Worm (Caenorhabditis elegans): ENCODE data around the gene T05A8.2.
"Not testable (repeated sequence)": the region's sequence is repeated elsewhere in the genome, so short reads cannot be mapped to it uniquely, and the experiment has no call there.

T05A8.2 gene

ce11 chrII:2673534-2673933 is 37.3 kb downstream of the T05A8.2 start, which contains the start of the genes F22E5.20 and F22E5.1:
Gene F22E5.20 (minus strand): TSS chrII:2673634.
Gene F22E5.1 (plus strand): TSS chrII:2673775.
- not testable (repeated sequence) for TF ChIP-seq F13H6.1, peb-1, nhr-129 (tag; optimal IDR thresholded peaks at IDR 0.05)

ce11 chrII:2672320-2672719 is 38.5 kb downstream of the T05A8.2 start, which contains the start of gene sri-57:
Gene sri-57 (minus strand): TSS chrII:2672420.
- not testable (repeated sequence) for TF ChIP-seq ztf-11, dmd-4, nhr-237 (tag; optimal IDR thresholded peaks at IDR 0.05)

ce11 chrII:2665606-2666005 is 45.2 kb downstream of the T05A8.2 start, which contains the start of gene F22E5.22:
Gene F22E5.22 (plus strand): TSS chrII:2665906.
- TF ChIP-seq unc-39 (tag; optimal IDR thresholded peaks at IDR 0.05) (no peak), R02D3.7 (tag; optimal IDR thresholded peaks at IDR 0.05) (no peak), unc-55 (GFP tag; optimal IDR thresholded peaks at IDR 0.05) (no peak), nhr-12 (tag; optimal IDR thresholded peaks at IDR 0.05) (no peak), snpc-4 (tag; optimal IDR thresholded peaks at IDR 0.05) (no peak), elt-3 (tag; optimal IDR thresholded peaks at IDR 0.05) (no peak), ceh-16 (tag; optimal IDR thresholded peaks at IDR 0.05) (no peak), blmp-1 (tag; optimal IDR thresholded peaks at IDR 0.05; ENCODE audit: insufficient read depth) (no peak), dmd-4 (tag; optimal IDR thresholded peaks at IDR 0.05) (no peak), nhr-11 (tag; optimal IDR thresholded peaks at IDR 0.05) (no peak), nhr-10 (tag; optimal IDR thresholded peaks at IDR 0.05) (no peak), zag-1 (tag; optimal IDR thresholded peaks at IDR 0.05) (no peak), sem-4 (tag; optimal IDR thresholded peaks at IDR 0.05) (no peak), ZK546.5 (tag; optimal IDR thresholded peaks at IDR 0.05) (no peak), peb-1 (tag; optimal IDR thresholded peaks at IDR 0.05) (no peak), lsy-2 (tag; optimal IDR thresholded peaks at IDR 0.05) (no peak), elt-1 (tag; optimal IDR thresholded peaks at IDR 0.05) (no peak), sma-9 (GFP tag; optimal IDR thresholded peaks at IDR 0.05) (no peak), sma-9 (tag; optimal IDR thresholded peaks at IDR 0.05) (no peak), ceh-82 (tag; optimal IDR thresholded peaks at IDR 0.05) (no peak), nhr-129 (tag; optimal IDR thresholded peaks at IDR 0.05) (no peak)

- not testable (repeated sequence) for TF ChIP-seq fos-1, nhr-77, dmd-4 (tag; optimal IDR thresholded peaks at IDR 0.05)
Measured at ce11 chrII:2665081-2665480, 45.7 kb downstream of the T05A8.2 start, which contains the start of gene F22E5.2. Gene F22E5.2 (plus strand): TSS chrII:2665381.
